Worm (Caenorhabditis elegans) whole organism, late embryonic: ENCODE data around the gene act-4.
A peak's percentile ranks its signal among the peaks of the same experiment; 100 is the strongest.

ENCODE experiments used
- C08G9.2 ChIP-seq: sonication (generic microtip); optimal IDR thresholded peaks from 2 replicates; lab custom pipeline; 2016; ENCODE audit warnings: mild to moderate bottlenecking, missing genetic modification characterization, moderate library complexity, missing compliant biosample characterization
- C38D4.7 ChIP-seq: fragments of 200-800 bp; sonication (Bioruptor generic); optimal IDR thresholded peaks from 2 replicates; lab custom pipeline; 2018; ENCODE audit warnings: mild to moderate bottlenecking, missing genetic modification characterization, moderate library complexity, missing compliant biosample characterization
- K02D7.2 ChIP-seq: sonication (generic microtip); optimal IDR thresholded peaks from 2 replicates; lab custom pipeline; 2017; ENCODE audit warnings: mild to moderate bottlenecking, missing genetic modification characterization, missing compliant biosample characterization
- K09A11.1 ChIP-seq: sonication (generic microtip); optimal IDR thresholded peaks from 2 replicates; lab custom pipeline; 2017; ENCODE audit warnings: antibody characterized with exemption, mild to moderate bottlenecking, missing genetic modification characterization, missing compliant biosample characterization; ENCODE audit not compliant: insufficient read depth
- Y22D7AL.16 ChIP-seq: sonication (generic microtip); optimal IDR thresholded peaks from 2 replicates; lab custom pipeline; 2016; ENCODE audit warnings: missing genetic modification characterization, missing compliant biosample characterization
- ama-1 ChIP-seq: fragments of 150-350 bp; optimal IDR thresholded peaks from 2 replicates; lab custom pipeline; 2014
- ceh-14 ChIP-seq: sonication (generic microtip); optimal IDR thresholded peaks from 2 replicates; lab custom pipeline; 2016; ENCODE audit warnings: missing genotype, missing genetic modification characterization, missing compliant biosample characterization
- ceh-19 ChIP-seq: fragments of 200-800 bp; sonication (Bioruptor generic); optimal IDR thresholded peaks from 2 replicates; lab custom pipeline; 2018; ENCODE audit warnings: mild to moderate bottlenecking, missing genetic modification characterization, missing compliant biosample characterization
- ceh-22 ChIP-seq: sonication (generic microtip); optimal IDR thresholded peaks from 2 replicates; lab custom pipeline; 2017; ENCODE audit warnings: missing biosample characterization, missing genetic modification characterization
- ceh-30 ChIP-seq: fragments of 150-350 bp; optimal IDR thresholded peaks from 2 replicates; lab custom pipeline; 2014; ENCODE audit warnings: missing biosample characterization, missing genetic modification characterization
- ceh-31 ChIP-seq: sonication (generic microtip); optimal IDR thresholded peaks from 2 replicates; lab custom pipeline; 2016; ENCODE audit warnings: missing genetic modification characterization, missing compliant biosample characterization
- ceh-48 ChIP-seq: sonication (generic microtip); optimal IDR thresholded peaks from 2 replicates; lab custom pipeline; 2016; ENCODE audit warnings: missing genetic modification characterization, inconsistent platforms, missing compliant biosample characterization
- ceh-6 ChIP-seq: fragments of 200-800 bp; sonication (Bioruptor generic); optimal IDR thresholded peaks from 2 replicates; lab custom pipeline; 2018; ENCODE audit warnings: mild to moderate bottlenecking, missing genetic modification characterization, missing compliant biosample characterization
- dmd-4 ChIP-seq: sonication (generic microtip); optimal IDR thresholded peaks from 2 replicates; lab custom pipeline; 2016; ENCODE audit warnings: borderline replicate concordance, missing genetic modification characterization, missing compliant biosample characterization
- dve-1 ChIP-seq: sonication (generic microtip); optimal IDR thresholded peaks from 2 replicates; lab custom pipeline; 2017; ENCODE audit warnings: antibody characterized with exemption, mild to moderate bottlenecking, missing genetic modification characterization, missing compliant biosample characterization
- elt-4 ChIP-seq: sonication (generic microtip); optimal IDR thresholded peaks from 2 replicates; lab custom pipeline; 2016; ENCODE audit warnings: missing genetic modification characterization, missing compliant biosample characterization
- ets-4 ChIP-seq: sonication (generic microtip); optimal IDR thresholded peaks from 2 replicates; lab custom pipeline; 2016; ENCODE audit warnings: missing genetic modification characterization, missing compliant biosample characterization
- eyg-1 ChIP-seq: sonication (generic microtip); optimal IDR thresholded peaks from 2 replicates; lab custom pipeline; 2016; ENCODE audit warnings: missing genotype, missing genetic modification characterization, missing compliant biosample characterization
- fkh-10 ChIP-seq: fragments of 150-350 bp; optimal IDR thresholded peaks from 2 replicates; lab custom pipeline; 2014; ENCODE audit warnings: missing biosample characterization, missing genetic modification reagents, missing genetic modification characterization
- fkh-6 ChIP-seq: sonication (generic microtip); optimal IDR thresholded peaks from 2 replicates; lab custom pipeline; 2016; ENCODE audit warnings: missing genetic modification characterization, missing compliant biosample characterization
- hlh-13 ChIP-seq: fragments of 200-800 bp; sonication (Bioruptor generic); optimal IDR thresholded peaks from 2 replicates; lab custom pipeline; 2018; ENCODE audit warnings: mild to moderate bottlenecking, missing genetic modification characterization, missing compliant biosample characterization
- hlh-15 ChIP-seq: sonication (generic microtip); optimal IDR thresholded peaks from 2 replicates; lab custom pipeline; 2016; ENCODE audit warnings: missing genetic modification characterization, missing compliant biosample characterization
- hlh-6 ChIP-seq: sonication (generic microtip); optimal IDR thresholded peaks from 2 replicates; lab custom pipeline; 2016; ENCODE audit warnings: missing genotype, missing genetic modification characterization, missing compliant biosample characterization
- lin-11 ChIP-seq: fragments of 200-800 bp; sonication (Bioruptor generic); optimal IDR thresholded peaks from 2 replicates; lab custom pipeline; 2018; ENCODE audit warnings: mild to moderate bottlenecking, missing genetic modification characterization, missing compliant biosample characterization
- nhr-232 ChIP-seq: sonication (generic microtip); optimal IDR thresholded peaks from 2 replicates; lab custom pipeline; 2016; ENCODE audit warnings: missing genetic modification characterization, missing compliant biosample characterization
- npax-4 ChIP-seq: sonication (generic microtip); optimal IDR thresholded peaks from 2 replicates; lab custom pipeline; 2016; ENCODE audit warnings: missing genetic modification characterization, missing compliant biosample characterization
- pag-3 ChIP-seq: sonication (generic microtip); optimal IDR thresholded peaks from 2 replicates; lab custom pipeline; 2016; ENCODE audit warnings: missing compliant biosample characterization, missing genetic modification characterization, borderline replicate concordance
- pat-9 ChIP-seq: fragments of 200-800 bp; sonication (Bioruptor generic); optimal IDR thresholded peaks from 2 replicates; lab custom pipeline; 2018; ENCODE audit warnings: mild to moderate bottlenecking, missing genetic modification characterization, moderate library complexity, missing compliant biosample characterization
- pax-1 ChIP-seq: fragments of 150-350 bp; optimal IDR thresholded peaks from 2 replicates; lab custom pipeline; 2014; ENCODE audit warnings: missing biosample characterization, missing genetic modification characterization
- pha-4 ChIP-seq: fragments of 150-350 bp; optimal IDR thresholded peaks from 2 replicates; lab custom pipeline; 2018; ENCODE audit warnings: missing biosample characterization, missing genetic modification reagents, missing genetic modification characterization
- rnt-1 ChIP-seq: sonication (generic microtip); optimal IDR thresholded peaks from 2 replicates; lab custom pipeline; 2016; ENCODE audit warnings: missing genetic modification characterization, missing compliant biosample characterization
- sox-2 ChIP-seq: fragments of 200-800 bp; sonication (Bioruptor generic); IDR thresholded peaks from 2 replicates; pipeline ENCODE4 v1.3.6; 2022; ENCODE audit warnings: missing genetic modification reagents, missing genetic modification characterization, missing compliant biosample characterization
- sox-4 ChIP-seq: sonication (generic microtip); optimal IDR thresholded peaks from 2 replicates; lab custom pipeline; 2017; ENCODE audit warnings: mild to moderate bottlenecking, missing genetic modification characterization, inconsistent platforms, missing compliant biosample characterization
- syd-9 ChIP-seq: sonication (generic microtip); optimal IDR thresholded peaks from 2 replicates; lab custom pipeline; 2016; ENCODE audit warnings: mild to moderate bottlenecking, missing genetic modification characterization, moderate library complexity, missing compliant biosample characterization
- tbx-2 ChIP-seq: sonication (generic microtip); optimal IDR thresholded peaks from 2 replicates; lab custom pipeline; 2016; ENCODE audit warnings: missing genetic modification characterization, missing compliant biosample characterization
- tbx-7 ChIP-seq: sonication (generic microtip); optimal IDR thresholded peaks from 2 replicates; lab custom pipeline; 2016; ENCODE audit warnings: missing genotype, missing genetic modification characterization, missing compliant biosample characterization
- unc-42 ChIP-seq: sonication (generic microtip); optimal IDR thresholded peaks from 2 replicates; lab custom pipeline; 2016; ENCODE audit warnings: missing genotype, missing genetic modification characterization, missing compliant biosample characterization

act-4 gene

DNA sequence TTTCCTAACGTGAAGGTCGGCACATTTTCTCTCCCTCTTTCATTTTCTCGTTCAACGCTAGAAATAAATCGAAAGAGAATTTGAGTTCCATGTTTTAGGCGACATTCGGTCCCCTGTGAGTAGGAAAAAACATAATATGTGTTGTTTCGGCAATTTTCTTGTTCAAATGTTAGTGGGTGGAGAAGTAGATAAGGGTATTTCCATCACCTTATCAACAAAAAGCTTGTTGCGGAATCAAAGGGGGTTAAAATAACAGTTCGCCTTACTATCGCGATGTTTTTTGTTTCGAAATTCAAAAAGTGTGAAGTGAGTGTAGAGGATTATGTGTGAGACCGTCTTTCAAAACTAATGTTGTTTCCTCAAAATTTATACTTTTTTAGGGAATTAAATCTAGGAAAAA, 21.2 kb downstream of the act-4 start:
- no peak for TF ChIP-seq elt-4 (tag; lab: Kevin White, UChicago)

DNA sequence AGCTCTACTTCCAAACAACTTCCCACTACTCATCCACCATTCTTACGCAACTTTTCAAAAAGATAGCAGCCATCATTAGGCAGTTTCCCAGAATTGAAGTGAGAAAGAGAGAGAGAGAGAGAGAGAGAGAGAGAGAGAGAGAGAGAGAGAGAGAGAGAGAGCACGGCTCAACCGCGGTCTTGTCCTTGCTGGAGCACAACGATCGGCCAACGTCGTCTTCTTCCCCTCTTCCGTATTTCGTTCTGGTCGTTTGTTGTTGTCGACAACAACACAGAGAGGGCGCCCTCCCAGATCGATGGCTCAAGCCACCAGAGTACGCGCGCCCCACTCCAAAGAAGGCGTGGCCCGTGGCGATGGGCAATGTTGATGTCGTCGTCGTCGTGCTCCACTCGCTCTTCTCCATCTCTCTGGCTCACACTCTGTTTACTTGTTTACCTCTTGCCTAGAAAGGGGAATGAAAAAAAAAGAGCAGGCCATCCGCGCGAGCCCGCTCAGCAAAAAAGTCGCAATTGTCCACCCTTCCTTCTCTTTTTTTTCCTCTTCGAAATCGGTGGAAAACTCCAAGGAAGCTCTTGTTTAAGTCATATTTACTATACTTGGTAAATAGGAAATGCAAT, 21.7 kb downstream of the act-4 start:
- TF ChIP-seq tbx-2 (tag; lab: Kevin White, UChicago) (peak; percentile 33), pha-4 (tag; lab: Kevin White, UChicago) (no peak), ceh-14 (tag; lab: Kevin White, UChicago) (peak; percentile 33), C08G9.2 (tag; lab: Kevin White, UChicago) (peak; percentile 24), ets-4 (tag; lab: Kevin White, UChicago) (no peak), unc-42 (peak; percentile 42), ceh-31 (peak; percentile 12)

- TF ChIP-seq pag-3 (tag; lab: Kevin White, UChicago) (no peak), hlh-15 (no peak), elt-4 (tag; lab: Kevin White, UChicago) (no peak), nhr-232 (tag; lab: Kevin White, UChicago) (no peak), npax-4 (tag; lab: Kevin White, UChicago) (no peak), ceh-6 (no peak), tbx-7 (no peak), lin-11 (no peak), ceh-22 (tag; lab: Kevin White, UChicago) (no peak), pat-9 (tag; lab: Kevin White, UChicago) (no peak), fkh-6 (tag; lab: Kevin White, UChicago) (no peak), dve-1 (no peak), C08G9.2 (tag; lab: Kevin White, UChicago) (no peak), sox-4 (tag; lab: Kevin White, UChicago) (no peak), ceh-48 (tag; lab: Kevin White, UChicago) (no peak), fkh-10 (GFP tag; lab: Kevin White, UChicago) (no peak)
- TF ChIP-seq, all 69 proteins: peak for 0
These were observed 25.9 kb downstream of the act-4 start for ce11 chrX:4986354-4986753.

- no peak for TF ChIP-seq syd-9 (tag; lab: Kevin White, UChicago)
- TF ChIP-seq ceh-30 (tag; lab: Kevin White, UChicago), result no peak
- TF ChIP-seq pax-1 (tag; lab: Kevin White, UChicago), result no peak
- TF ChIP-seq tbx-7, result no peak
- no peak for TF ChIP-seq dmd-4 (tag; lab: Kevin White, UChicago)
- TF ChIP-seq rnt-1, result no peak
- no peak for TF ChIP-seq sox-4 (tag; lab: Kevin White, UChicago)
- TF ChIP-seq C38D4.7 (GFP tag; lab: Kevin White, UChicago), result no peak
- TF ChIP-seq hlh-13 (GFP tag; lab: Kevin White, UChicago), result no peak
- no peak for TF ChIP-seq ceh-19 (GFP tag; lab: Kevin White, UChicago)
- no peak for TF ChIP-seq hlh-6 (tag; lab: Kevin White, UChicago)
- TF ChIP-seq eyg-1 (tag; lab: Kevin White, UChicago), result no peak
- no peak for TF ChIP-seq K09A11.1
- no peak for TF ChIP-seq sox-2 (GFP tag; lab: Robert Waterston, UW)
- no peak for TF ChIP-seq pag-3 (tag; lab: Kevin White, UChicago)
- TF ChIP-seq K02D7.2, result no peak
- TF ChIP-seq Y22D7AL.16 (tag; lab: Kevin White, UChicago), result no peak
- TF ChIP-seq ama-1, result no peak
- TF ChIP-seq ets-4 (tag; lab: Kevin White, UChicago), result no peak
- no peak for TF ChIP-seq ceh-6
These were observed 27.2 kb downstream of the act-4 start for ce11 chrX:4987617-4988016.
